Worm (Caenorhabditis elegans): ENCODE results near the gene acbp-3.

- TF ChIP-seq ceh-39 (tag; optimal IDR thresholded peaks at IDR 0.05) (no peak), unc-62 (GFP tag; optimal IDR thresholded peaks at IDR 0.05) (no peak), hlh-1 (tag; optimal IDR thresholded peaks at IDR 0.05) (no peak), nhr-2 (tag; optimal IDR thresholded peaks at IDR 0.05) (no peak), ham-2 (GFP tag; optimal IDR thresholded peaks at IDR 0.05) (no peak), blmp-1 (tag; optimal IDR thresholded peaks at IDR 0.05) (no peak)
Measured at ce11 chrX:10888201-10888600, 14.9 kb upstream of the acbp-3 start, which contains the start of gene F47B10.6.

Measured in whole organism, mixed stage, embryonic.